Worm (Caenorhabditis elegans) whole organism, early embryonic: ENCODE data around the gene angl-1.

ENCODE experiments used
- ama-1 ChIP-seq: fragments of 150-350 bp; optimal IDR thresholded peaks from 2 replicates; lab custom pipeline; 2014
- hmg-4 ChIP-seq: fragments of 200-800 bp; sonication (Bioruptor generic); optimal IDR thresholded peaks from 2 replicates; lab custom pipeline; 2018; ENCODE audit warnings: mild to moderate bottlenecking, missing genetic modification characterization, missing compliant biosample characterization
- pes-1 ChIP-seq: fragments of 200-800 bp; sonication (Bioruptor generic); IDR thresholded peaks from 2 replicates; pipeline ENCODE4 v1.3.6; 2022; ENCODE audit warnings: missing genetic modification reagents, missing genetic modification characterization, missing compliant biosample characterization
- scrt-1 ChIP-seq: fragments of 200-800 bp; sonication (Bioruptor generic); IDR thresholded peaks from 2 replicates; pipeline ENCODE4 v1.3.6; 2022; ENCODE audit warnings: missing genetic modification characterization, missing compliant biosample characterization
- sea-1 ChIP-seq: fragments of 200-800 bp; sonication (Bioruptor generic); conservative IDR thresholded peaks from 2 replicates; pipeline ENCODE4 v1.3.6; 2022; ENCODE audit warnings: missing genetic modification characterization, missing compliant biosample characterization
- tra-4 ChIP-seq: sonication (generic microtip); optimal IDR thresholded peaks from 2 replicates; lab custom pipeline; 2017; ENCODE audit warnings: missing genetic modification characterization, missing compliant biosample characterization

DNA sequence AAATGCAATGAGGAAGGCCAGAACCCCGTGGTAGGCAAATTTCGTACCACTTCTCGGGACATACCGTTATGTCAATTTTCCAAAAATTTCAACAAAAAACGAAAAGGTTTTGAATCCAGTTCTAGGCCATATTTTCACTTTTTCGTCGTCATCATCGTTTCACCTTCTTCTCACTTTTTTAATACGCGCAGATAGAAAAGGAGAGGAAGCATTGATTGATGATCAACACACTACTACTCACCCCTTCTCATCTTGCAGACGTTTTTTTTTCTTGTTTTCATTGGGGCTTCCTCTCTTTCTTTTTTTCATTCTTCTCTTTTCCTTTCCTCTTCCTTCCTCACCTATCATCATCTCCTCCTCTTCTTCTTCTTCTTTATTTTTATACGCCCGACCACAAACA is 22.8 kb downstream of the angl-1 start:
- TF ChIP-seq scrt-1 (no peak), ama-1 (lab: Kevin White, UChicago) (no peak), hmg-4 (GFP tag; lab: Kevin White, UChicago) (no peak), tra-4 (no peak), pes-1 (GFP tag; lab: Robert Waterston, UW) (no peak), sea-1 (no peak)
